Worm (Caenorhabditis elegans) whole organism, young adult: ENCODE results near the gene gcl-1.

Experiments used
- fkh-3 ChIP-seq: sonication (generic microtip); optimal IDR thresholded peaks from 2 replicates; lab custom pipeline; 2016; ENCODE audit warnings: mild to moderate bottlenecking, missing genetic modification characterization, missing compliant biosample characterization
- snpc-1.3 ChIP-seq: sonication (generic microtip); optimal IDR thresholded peaks from 2 replicates; lab custom pipeline; 2017; ENCODE audit warnings: missing genetic modification characterization, mild to moderate bottlenecking, missing compliant biosample characterization, antibody characterized with exemption, moderate library complexity, missing genotype, missing genetic modification reagents; ENCODE audit not compliant: insufficient read depth

gcl-1 gene

DNA sequence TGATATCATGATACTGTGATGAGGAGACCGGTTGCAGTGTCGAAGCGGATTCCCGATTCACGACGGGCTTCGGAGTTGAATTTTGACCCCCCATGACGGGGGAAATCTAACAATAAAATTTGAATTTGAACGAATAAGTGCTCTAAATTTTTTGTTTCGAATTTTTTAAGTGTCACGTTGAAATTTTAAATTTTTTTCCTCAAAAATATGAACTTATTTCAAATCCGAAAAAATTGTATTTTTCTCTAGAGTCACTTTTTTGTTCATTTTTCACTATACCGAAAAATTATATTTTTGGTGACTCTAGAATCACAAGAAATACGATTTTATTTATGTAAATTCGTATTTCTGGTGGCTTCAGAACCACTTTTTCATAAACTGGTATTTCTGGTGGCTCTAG, 54.2 kb downstream of the gcl-1 start, which contains the start of gene W02A2.8:
W02A2.8 (minus strand) TSS at position 101 of the 400 bp plus-strand sequence.
- no peak for TF ChIP-seq fkh-3 (tag; lab: Kevin White, UChicago)
- TF ChIP-seq snpc-1.3 = no peak
